Worm (Caenorhabditis elegans) whole organism, L1 larva: ENCODE measurements around the gene aqp-8.

Experiments used
- C04F5.9 ChIP-seq: sonication (generic microtip); optimal IDR thresholded peaks from 2 replicates; lab custom pipeline; 2016; ENCODE audit warnings: missing genetic modification characterization, missing compliant biosample characterization
- C16A3.4 ChIP-seq: fragments of 150-350 bp; optimal IDR thresholded peaks from 2 replicates; lab custom pipeline; 2014; ENCODE audit warnings: missing biosample characterization, missing genetic modification characterization
- F16B12.6 ChIP-seq: fragments of 150-350 bp; optimal IDR thresholded peaks from 2 replicates; lab custom pipeline; 2014; ENCODE audit warnings: missing biosample characterization, missing genetic modification characterization
- aha-1 ChIP-seq: fragments of 150-350 bp; optimal IDR thresholded peaks from 2 replicates; lab custom pipeline; 2014; ENCODE audit warnings: missing biosample characterization, missing genetic modification characterization
- ama-1 ChIP-seq: fragments of 150-350 bp; optimal IDR thresholded peaks from 2 replicates; lab custom pipeline; 2014
- blmp-1 ChIP-seq: fragments of 150-350 bp; optimal IDR thresholded peaks from 2 replicates; lab custom pipeline; 2014; ENCODE audit warnings: missing biosample characterization, missing genetic modification characterization
- ceh-63 ChIP-seq: fragments of 200-800 bp; sonication (Bioruptor generic); optimal IDR thresholded peaks from 2 replicates; lab custom pipeline; 2018; ENCODE audit warnings: mild to moderate bottlenecking, missing genetic modification characterization, missing compliant biosample characterization
- ceh-8 ChIP-seq: fragments of 200-800 bp; sonication (Bioruptor generic); optimal IDR thresholded peaks from 2 replicates; lab custom pipeline; 2018; ENCODE audit warnings: mild to moderate bottlenecking, missing genetic modification characterization, moderate library complexity, missing compliant biosample characterization
- ceh-82 ChIP-seq, 3 experiments: fragments of 150-350 bp in 1 of 3; sonication (generic microtip) in 2 of 3; optimal IDR thresholded peaks; 2 replicates each; lab custom pipeline; 2014 to 2017; ENCODE audit warnings: missing biosample characterization in 3 of 3, missing genetic modification characterization in 3 of 3
- ceh-90 ChIP-seq: sonication (generic microtip); optimal IDR thresholded peaks from 2 replicates; lab custom pipeline; 2016; ENCODE audit warnings: missing genetic modification characterization, missing compliant biosample characterization
- ces-1 ChIP-seq: fragments of 150-350 bp; optimal IDR thresholded peaks from 2 replicates; lab custom pipeline; 2014; ENCODE audit warnings: missing biosample characterization, missing genetic modification reagents, missing genetic modification characterization
- dsc-1 ChIP-seq: sonication (generic microtip); optimal IDR thresholded peaks from 2 replicates; lab custom pipeline; 2016; ENCODE audit warnings: mild to moderate bottlenecking, missing genetic modification characterization, missing compliant biosample characterization
- efl-1 ChIP-seq, 4 experiments: fragments of 150-350 bp; optimal IDR thresholded peaks in 3 of 4; peaks in 1 of 4; 1 replicate in 1 of 4; 2 replicates in 3 of 4; lab custom pipeline; 2014; ENCODE audit warnings: missing biosample characterization in 2 of 4, missing genetic modification characterization in 2 of 4, missing genetic modification reagents in 2 of 4
- efl-3 ChIP-seq: fragments of 200-800 bp; sonication (Bioruptor generic); optimal IDR thresholded peaks from 2 replicates; lab custom pipeline; 2018; ENCODE audit warnings: mild to moderate bottlenecking, missing genetic modification characterization, missing compliant biosample characterization
- egl-13 ChIP-seq: sonication (generic microtip); optimal IDR thresholded peaks from 2 replicates; lab custom pipeline; 2016; ENCODE audit warnings: missing genotype, missing genetic modification reagents, missing genetic modification characterization, missing compliant biosample characterization
- egl-27 ChIP-seq, 2 experiments: fragments of 150-350 bp in 1 of 2; sonication (generic microtip); optimal IDR thresholded peaks; 3 replicates each; lab custom pipeline; 2017 to 2018; ENCODE audit warnings: missing biosample characterization in 2 of 2, missing genetic modification characterization in 2 of 2, missing genetic modification reagents in 2 of 2
- elt-2 ChIP-seq: sonication (generic microtip); optimal IDR thresholded peaks from 2 replicates; lab custom pipeline; 2016; ENCODE audit warnings: missing genetic modification characterization, mild to moderate bottlenecking, inconsistent platforms, missing compliant biosample characterization, missing genetic modification reagents
- elt-3 ChIP-seq, 6 experiments: fragments of 150-350 bp in 1 of 6; sonication (generic microtip); optimal IDR thresholded peaks; 2 replicates each; lab custom pipeline; 2017 to 2018; ENCODE audit warnings: missing biosample characterization in 6 of 6, missing genetic modification characterization in 6 of 6, inconsistent platforms in 1 of 6
- ets-5 ChIP-seq: fragments of 200-800 bp; sonication (Bioruptor generic); IDR thresholded peaks from 2 replicates; pipeline ENCODE4 v1.3.6; 2022; ENCODE audit warnings: missing genetic modification characterization, missing compliant biosample characterization
- fos-1 ChIP-seq: fragments of 150-350 bp; optimal IDR thresholded peaks from 2 replicates; lab custom pipeline; 2014; ENCODE audit warnings: missing biosample characterization, missing genetic modification characterization
- grh-1 ChIP-seq: fragments of 200-800 bp; sonication (Bioruptor generic); IDR thresholded peaks from 2 replicates; pipeline ENCODE4 v1.3.6; 2022; ENCODE audit warnings: missing genetic modification reagents, missing genetic modification characterization, missing compliant biosample characterization
- hlh-4 ChIP-seq: sonication (generic microtip); optimal IDR thresholded peaks from 2 replicates; lab custom pipeline; 2016; ENCODE audit warnings: mild to moderate bottlenecking, missing genetic modification characterization, missing compliant biosample characterization
- hpl-2 ChIP-seq: fragments of 150-350 bp; optimal IDR thresholded peaks from 2 replicates; lab custom pipeline; 2014; ENCODE audit warnings: missing biosample characterization, missing genetic modification reagents, missing genetic modification characterization
- irx-1 ChIP-seq: sonication (generic microtip); optimal IDR thresholded peaks from 2 replicates; lab custom pipeline; 2016; ENCODE audit warnings: missing genetic modification characterization, missing compliant biosample characterization
- jun-1 ChIP-seq: fragments of 150-350 bp; optimal IDR thresholded peaks from 2 replicates; lab custom pipeline; 2014; ENCODE audit warnings: missing biosample characterization, missing genetic modification reagents, missing genetic modification characterization
- lin-14 ChIP-seq: fragments of 200-800 bp; sonication (Bioruptor generic); optimal IDR thresholded peaks from 2 replicates; lab custom pipeline; 2018; ENCODE audit warnings: mild to moderate bottlenecking, missing genetic modification characterization, moderate library complexity, missing compliant biosample characterization
- lin-35 ChIP-seq, 2 experiments: fragments of 150-350 bp; optimal IDR thresholded peaks; 2 replicates each; lab custom pipeline; 2014; ENCODE audit warnings: missing biosample characterization in 2 of 2, missing genetic modification characterization in 2 of 2, missing genetic modification reagents in 2 of 2
- lin-39 ChIP-seq: fragments of 150-350 bp; optimal IDR thresholded peaks from 2 replicates; lab custom pipeline; 2014; ENCODE audit warnings: missing biosample characterization, missing genetic modification reagents, missing genetic modification characterization
- lir-3 ChIP-seq: sonication (generic microtip); optimal IDR thresholded peaks from 2 replicates; lab custom pipeline; 2016; ENCODE audit warnings: mild to moderate bottlenecking, missing genetic modification characterization, moderate library complexity, missing compliant biosample characterization; ENCODE audit not compliant: poor library complexity
- nhr-11 ChIP-seq: fragments of 150-350 bp; optimal IDR thresholded peaks from 2 replicates; lab custom pipeline; 2014; ENCODE audit warnings: missing biosample characterization, missing genetic modification characterization
- nhr-19 ChIP-seq: fragments of 200-800 bp; sonication (Bioruptor generic); conservative IDR thresholded peaks from 2 replicates; pipeline ENCODE4 v1.3.6; 2022; ENCODE audit warnings: missing genetic modification characterization, missing compliant biosample characterization
- nhr-28 ChIP-seq: fragments of 150-350 bp; optimal IDR thresholded peaks from 2 replicates; lab custom pipeline; 2014; ENCODE audit warnings: missing biosample characterization, missing genetic modification characterization
- nhr-76 ChIP-seq: sonication (generic microtip); optimal IDR thresholded peaks from 2 replicates; lab custom pipeline; 2017; ENCODE audit warnings: missing biosample characterization, missing genetic modification characterization
- nhr-77 ChIP-seq: fragments of 150-350 bp; optimal IDR thresholded peaks from 2 replicates; lab custom pipeline; 2014; ENCODE audit warnings: missing biosample characterization, missing genetic modification characterization
- nhr-84 ChIP-seq: sonication (generic microtip); optimal IDR thresholded peaks from 2 replicates; lab custom pipeline; 2017; ENCODE audit warnings: missing biosample characterization, missing genetic modification characterization
- nhr-85 ChIP-seq: sonication (generic microtip); peaks from one replicate; lab custom pipeline; 2016; ENCODE audit warnings: missing genetic modification characterization, inconsistent platforms, missing compliant biosample characterization
- nhr-90 ChIP-seq: sonication (generic microtip); optimal IDR thresholded peaks from 2 replicates; lab custom pipeline; 2016; ENCODE audit warnings: mild to moderate bottlenecking, missing genetic modification characterization, missing compliant biosample characterization; ENCODE audit not compliant: poor library complexity
- pax-3 ChIP-seq: fragments of 200-800 bp; sonication (Bioruptor generic); optimal IDR thresholded peaks from 2 replicates; lab custom pipeline; 2018; ENCODE audit warnings: mild to moderate bottlenecking, missing genetic modification characterization, moderate library complexity, missing compliant biosample characterization
- rnt-1 ChIP-seq: sonication (generic microtip); optimal IDR thresholded peaks from 2 replicates; lab custom pipeline; 2016; ENCODE audit warnings: mild to moderate bottlenecking, missing genetic modification characterization, moderate library complexity, missing compliant biosample characterization
- skn-1 ChIP-seq: fragments of 150-350 bp; optimal IDR thresholded peaks from 2 replicates; lab custom pipeline; 2014; ENCODE audit warnings: missing biosample characterization, missing genetic modification characterization
- snpc-4 ChIP-seq: fragments of 150-350 bp; optimal IDR thresholded peaks from 2 replicates; lab custom pipeline; 2014; ENCODE audit warnings: missing biosample characterization, missing genetic modification characterization
- sptf-1 ChIP-seq: fragments of 150-350 bp; optimal IDR thresholded peaks from 2 replicates; lab custom pipeline; 2014; ENCODE audit warnings: missing biosample characterization, missing genetic modification characterization
- sup-37 ChIP-seq: fragments of 200-800 bp; sonication (Bioruptor generic); optimal IDR thresholded peaks from 2 replicates; lab custom pipeline; 2018; ENCODE audit warnings: mild to moderate bottlenecking, missing genetic modification characterization, missing compliant biosample characterization
- tlp-1 ChIP-seq: fragments of 150-350 bp; optimal IDR thresholded peaks from 2 replicates; lab custom pipeline; 2014; ENCODE audit warnings: missing biosample characterization, missing genetic modification characterization
- unc-130 ChIP-seq: fragments of 150-350 bp; optimal IDR thresholded peaks from 2 replicates; lab custom pipeline; 2017; ENCODE audit warnings: missing biosample characterization, missing genetic modification characterization, inconsistent platforms
- unc-62 ChIP-seq: fragments of 150-350 bp; optimal IDR thresholded peaks from 2 replicates; lab custom pipeline; 2014; ENCODE audit warnings: missing biosample characterization, missing genetic modification reagents, missing genetic modification characterization
- unc-86 ChIP-seq: sonication (generic microtip); optimal IDR thresholded peaks from 2 replicates; lab custom pipeline; 2016; ENCODE audit warnings: missing genetic modification characterization, missing compliant biosample characterization
- unc-98 ChIP-seq: fragments of 200-800 bp; sonication (Bioruptor generic); IDR thresholded peaks from 2 replicates; pipeline ENCODE4 v1.3.6; 2022; ENCODE audit warnings: missing genetic modification characterization, missing compliant biosample characterization
- xbp-1 ChIP-seq: sonication (generic microtip); optimal IDR thresholded peaks from 2 replicates; lab custom pipeline; 2016; ENCODE audit warnings: missing genetic modification characterization, missing compliant biosample characterization
- zag-1 ChIP-seq: fragments of 150-350 bp; optimal IDR thresholded peaks from 2 replicates; lab custom pipeline; 2014; ENCODE audit warnings: missing biosample characterization, missing genetic modification characterization
- zip-4 ChIP-seq: fragments of 200-800 bp; sonication (Bioruptor generic); optimal IDR thresholded peaks from 2 replicates; lab custom pipeline; 2018; ENCODE audit warnings: mild to moderate bottlenecking, missing genetic modification characterization, moderate library complexity, missing compliant biosample characterization
- ztf-11 ChIP-seq, 2 experiments: sonication (generic microtip); optimal IDR thresholded peaks; 2 replicates each; lab custom pipeline; 2016 to 2017; ENCODE audit warnings: missing genetic modification characterization in 2 of 2, missing biosample characterization in 1 of 2, missing compliant biosample characterization in 1 of 2

Gene aqp-8

ce11 chrX:4711698-4712329 lies 7.0 kb upstream of the aqp-8 start, which contains the start of the genes dnj-14 and glit-1:
Gene dnj-14 (minus strand): TSS chrX:4711748.
Gene glit-1 (plus strand): TSS chrX:4712279.
- TF ChIP-seq unc-98 (no peak; the same call in 1 of the 2 replicates), zag-1 (no peak), pax-3 (peak; percentile 71), elt-2 (tag; lab: Kevin White, UChicago) (peak; percentile 76), efl-1 (optimal IDR thresholded peaks at IDR 0.05; lab: Kevin White, UChicago) (peak; percentile 76 to 86), efl-1 (GFP tag; optimal IDR thresholded peaks at IDR 0.05 in 1 of 2; lab: Kevin White, UChicago) (peak; percentile 59 to 96), unc-130 (tag; lab: Kevin White, UChicago) (peak; percentile 71), nhr-28 (tag; lab: Kevin White, UChicago) (no peak), egl-13 (tag; lab: Kevin White, UChicago) (peak; percentile 28), ceh-63 (no peak), nhr-85 (peak; percentile 93), irx-1 (tag; lab: Kevin White, UChicago) (peak; percentile 66), dsc-1 (tag; lab: Kevin White, UChicago) (peak; percentile 83), C16A3.4 (tag; lab: Kevin White, UChicago) (peak; percentile 92), efl-3 (GFP tag; lab: Kevin White, UChicago) (no peak), xbp-1 (tag; lab: Kevin White, UChicago) (peak; percentile 95), blmp-1 (tag; lab: Kevin White, UChicago) (peak; percentile 79), skn-1 (tag; lab: Kevin White, UChicago) (peak; percentile 93), sup-37 (GFP tag; lab: Kevin White, UChicago) (peak; percentile 26), sptf-1 (no peak), lin-14 (GFP tag; lab: Kevin White, UChicago) (peak; percentile 94), nhr-19 (GFP tag; lab: Robert Waterston, UW) (peak; percentile 87), nhr-77 (peak; percentile 93), grh-1 (GFP tag; lab: Robert Waterston, UW) (peak; percentile 73), lin-39 (peak; percentile 14), ceh-8 (GFP tag; lab: Kevin White, UChicago) (peak; percentile 9), tlp-1 (tag; lab: Kevin White, UChicago) (no peak), lir-3 (peak; percentile 68), nhr-11 (tag; lab: Kevin White, UChicago) (peak; percentile 6), hpl-2 (GFP tag; lab: Kevin White, UChicago) (peak; percentile 72), hlh-4 (tag; lab: Kevin White, UChicago) (no peak), unc-86 (peak; percentile 74), zip-4 (peak; percentile 21), unc-62 (GFP tag; lab: Kevin White, UChicago) (no peak), ets-5 (no peak), fos-1 (tag; lab: Kevin White, UChicago) (peak; percentile 78), rnt-1 (tag; lab: Kevin White, UChicago) (peak; percentile 89), jun-1 (tag; lab: Kevin White, UChicago) (peak; percentile 91), ztf-11 (tag; optimal IDR thresholded peaks at IDR 0.05; lab: Kevin White, UChicago) (peak in 1 of 2 experiments; percentile 70), snpc-4 (tag; lab: Kevin White, UChicago) (peak; percentile 38), F16B12.6 (peak; percentile 70), ceh-90 (no peak), aha-1 (peak; percentile 19), nhr-84 (tag; lab: Kevin White, UChicago) (no peak), C04F5.9 (tag; lab: Kevin White, UChicago) (peak; percentile 25), ama-1 (lab: Kevin White, UChicago) (no peak), ces-1 (GFP tag; lab: Kevin White, UChicago) (no peak), lin-35 (GFP tag; optimal IDR thresholded peaks at IDR 0.05; lab: Kevin White, UChicago) (peak; percentile 84 to 90), ceh-82 (tag; optimal IDR thresholded peaks at IDR 0.05; lab: Kevin White, UChicago) (peak; percentile 78 to 96 (median 80)), egl-27 (tag; optimal IDR thresholded peaks at IDR 0.05; lab: Kevin White, UChicago) (peak in 1 of 2 experiments; percentile 4), elt-3 (tag; optimal IDR thresholded peaks at IDR 0.05; lab: Kevin White, UChicago) (peak in 3 of 6 experiments; percentile 52 to 86 (median 66)), nhr-90 (tag; lab: Kevin White, UChicago) (peak; percentile 82), nhr-76 (no peak)
